Fruit fly (Drosophila melanogaster) whole organism, embryonic: Measurements from ENCODE around the gene Rtnl2.
A peak's percentile ranks its signal among the peaks of the same experiment; 100 is the strongest.

Experiments used
- BEAF-32 ChIP-seq: fragments of 200-800 bp; sonication (Bioruptor generic); optimal IDR thresholded peaks from 3 replicates; lab custom pipeline; 2017; ENCODE audit warnings: missing biosample characterization, missing genetic modification characterization, mild to moderate bottlenecking, moderate library complexity, missing genetic modification reagents
- Blimp-1 ChIP-seq: fragments of 200-800 bp; sonication (Bioruptor generic); optimal IDR thresholded peaks from 3 replicates; lab custom pipeline; 2018; ENCODE audit warnings: missing biosample characterization, missing genetic modification characterization, mild to moderate bottlenecking, moderate library complexity, missing genetic modification reagents
- CG10147 ChIP-seq: fragments of 200-800 bp; sonication (Bioruptor generic); optimal IDR thresholded peaks from 2 replicates; lab custom pipeline; 2019; ENCODE audit warnings: missing biosample characterization, mild to moderate bottlenecking, missing genetic modification characterization, moderate library complexity
- CG11093 ChIP-seq: fragments of 200-800 bp; sonication (Bioruptor generic); IDR thresholded peaks from 3 replicates; pipeline ENCODE4 v1.3.6; 2022; ENCODE audit warnings: missing biosample characterization, missing genetic modification characterization
- CG11695 ChIP-seq: fragments of 200-800 bp; sonication (Bioruptor generic); IDR thresholded peaks from 3 replicates; pipeline ENCODE4 v1.3.6; 2022; ENCODE audit warnings: missing biosample characterization, missing genetic modification characterization
- CG12071 ChIP-seq: fragments of 200-800 bp; sonication (Bioruptor generic); optimal IDR thresholded peaks from 3 replicates; lab custom pipeline; 2018; ENCODE audit warnings: missing biosample characterization, mild to moderate bottlenecking, missing genetic modification characterization
- CG14710 ChIP-seq: fragments of 200-800 bp; sonication (Bioruptor generic); optimal IDR thresholded peaks from 3 replicates; lab custom pipeline; 2019; ENCODE audit warnings: missing biosample characterization, mild to moderate bottlenecking, missing genetic modification characterization, moderate library complexity
- CG1647 ChIP-seq: fragments of 200-800 bp; sonication (Bioruptor generic); optimal IDR thresholded peaks from 3 replicates; lab custom pipeline; 2016; ENCODE audit warnings: missing biosample characterization, missing genetic modification characterization
- CG17328 ChIP-seq: fragments of 200-800 bp; sonication (Bioruptor generic); IDR thresholded peaks from 2 replicates; pipeline ENCODE4 v1.3.6; 2022; ENCODE audit warnings: missing biosample characterization, missing genetic modification characterization
- CG18476 ChIP-seq: fragments of 200-800 bp; sonication (Bioruptor generic); optimal IDR thresholded peaks from 2 replicates; lab custom pipeline; 2016; ENCODE audit warnings: missing biosample characterization, mild to moderate bottlenecking, missing genetic modification characterization
- CG2120 ChIP-seq: fragments of 200-800 bp; sonication (Bioruptor generic); optimal IDR thresholded peaks from 3 replicates; lab custom pipeline; 2016; ENCODE audit warnings: missing biosample characterization, missing genetic modification characterization
- CG30403 ChIP-seq: fragments of 200-800 bp; sonication (Bioruptor generic); optimal IDR thresholded peaks from 3 replicates; lab custom pipeline; 2016; ENCODE audit warnings: missing biosample characterization, missing genetic modification characterization
- CG31224 ChIP-seq: fragments of 200-800 bp; sonication (Bioruptor generic); IDR thresholded peaks from 2 replicates; pipeline ENCODE4 v1.3.6; 2022; ENCODE audit warnings: missing biosample characterization, missing genetic modification characterization
- CG32532 ChIP-seq: fragments of 200-800 bp; sonication (Bioruptor generic); IDR thresholded peaks from 2 replicates; pipeline ENCODE4 v1.3.6; 2022; ENCODE audit warnings: missing biosample characterization, missing genetic modification characterization
- CG32767 ChIP-seq: fragments of 200-800 bp; sonication (Bioruptor generic); IDR thresholded peaks from 2 replicates; pipeline ENCODE4 v1.3.6; 2022; ENCODE audit warnings: missing biosample characterization, missing genetic modification characterization
- CG4707 ChIP-seq: fragments of 200-800 bp; sonication (Bioruptor generic); optimal IDR thresholded peaks from 2 replicates; lab custom pipeline; 2018; ENCODE audit warnings: missing biosample characterization, mild to moderate bottlenecking, missing genetic modification characterization, moderate library complexity
- CG6689 ChIP-seq: fragments of 200-800 bp; sonication (Bioruptor generic); IDR thresholded peaks from 2 replicates; pipeline ENCODE4 v1.3.6; 2022; ENCODE audit warnings: missing biosample characterization, missing genetic modification characterization
- CG6765 ChIP-seq: fragments of 200-800 bp; sonication (Bioruptor generic); optimal IDR thresholded peaks from 3 replicates; lab custom pipeline; 2017; ENCODE audit warnings: missing biosample characterization, mild to moderate bottlenecking, missing genetic modification characterization
- CG7839 ChIP-seq: fragments of 200-800 bp; sonication (Bioruptor generic); optimal IDR thresholded peaks from 3 replicates; lab custom pipeline; 2018; ENCODE audit warnings: missing biosample characterization, mild to moderate bottlenecking, missing genetic modification characterization, moderate library complexity
- CG8388 ChIP-seq: fragments of 200-800 bp; sonication (Bioruptor generic); optimal IDR thresholded peaks from 2 replicates; lab custom pipeline; 2019; ENCODE audit warnings: missing biosample characterization, mild to moderate bottlenecking, missing genetic modification characterization, moderate library complexity
- CG9727 ChIP-seq: fragments of 200-800 bp; sonication (Bioruptor generic); optimal IDR thresholded peaks from 3 replicates; lab custom pipeline; 2017; ENCODE audit warnings: missing biosample characterization, mild to moderate bottlenecking, missing genetic modification characterization
- CG9932 ChIP-seq: fragments of 200-800 bp; sonication (Bioruptor generic); IDR thresholded peaks from 2 replicates; pipeline ENCODE4 v1.3.6; 2022; ENCODE audit warnings: missing biosample characterization, missing genetic modification characterization
- Camta ChIP-seq: fragments of 200-800 bp; sonication (Bioruptor generic); optimal IDR thresholded peaks from 2 replicates; lab custom pipeline; 2016; ENCODE audit warnings: missing biosample characterization, missing genetic modification characterization
- Deaf1 ChIP-seq: fragments of 200-800 bp; optimal IDR thresholded peaks from 3 replicates; lab custom pipeline; 2019; ENCODE audit warnings: missing biosample characterization, mild to moderate bottlenecking, missing genetic modification characterization, moderate library complexity
- Ets65A ChIP-seq: fragments of 200-800 bp; sonication (Bioruptor generic); peaks from one replicate; lab custom pipeline; 2016; ENCODE audit warnings: missing biosample characterization, missing genetic modification characterization
- Hsf ChIP-seq: fragments of 200-800 bp; sonication (Bioruptor generic); optimal IDR thresholded peaks from 3 replicates; lab custom pipeline; 2016; ENCODE audit warnings: missing biosample characterization, missing genetic modification characterization
- Mad ChIP-seq: fragments of 200-800 bp; sonication (Bioruptor generic); optimal IDR thresholded peaks from 2 replicates; lab custom pipeline; 2016; ENCODE audit warnings: missing biosample characterization, missing genetic modification characterization
- NC2β ChIP-seq: fragments of 200-800 bp; sonication (Bioruptor generic); optimal IDR thresholded peaks from 2 replicates; lab custom pipeline; 2016; ENCODE audit warnings: missing biosample characterization, missing genetic modification characterization
- NfI ChIP-seq: fragments of 200-800 bp; sonication (Bioruptor generic); optimal IDR thresholded peaks from 3 replicates; lab custom pipeline; 2018; ENCODE audit warnings: missing biosample characterization, mild to moderate bottlenecking, missing genetic modification characterization, moderate library complexity
- Oaz ChIP-seq: fragments of 200-800 bp; sonication (Bioruptor generic); IDR thresholded peaks from 2 replicates; pipeline ENCODE4 v1.3.6; 2022; ENCODE audit warnings: missing biosample characterization, missing genetic modification characterization
- Rfx ChIP-seq: fragments of 200-800 bp; sonication (Bioruptor generic); IDR thresholded peaks from 2 replicates; pipeline ENCODE4 v1.3.6; 2022; ENCODE audit warnings: missing biosample characterization, missing genetic modification characterization
- Rx ChIP-seq: fragments of 200-800 bp; sonication (Bioruptor generic); IDR thresholded peaks from 2 replicates; pipeline ENCODE4 v1.3.6; 2022; ENCODE audit warnings: missing biosample characterization, missing genetic modification characterization
- Sry-δ ChIP-seq: fragments of 200-800 bp; sonication (Bioruptor generic); optimal IDR thresholded peaks from 2 replicates; lab custom pipeline; 2016; ENCODE audit warnings: missing biosample characterization, missing genetic modification characterization
- ato ChIP-seq: fragments of 200-800 bp; sonication (Bioruptor generic); IDR thresholded peaks from 2 replicates; pipeline ENCODE4 v1.3.6; 2022; ENCODE audit warnings: missing biosample characterization, missing genetic modification characterization; ENCODE audit not compliant: partially characterized antibody
- bbx ChIP-seq: fragments of 200-800 bp; sonication (Bioruptor generic); IDR thresholded peaks from 2 replicates; pipeline ENCODE4 v1.3.6; 2022; ENCODE audit warnings: missing biosample characterization, missing genetic modification characterization; ENCODE audit not compliant: partially characterized antibody
- bowl ChIP-seq: fragments of 200-800 bp; sonication (Bioruptor generic); IDR thresholded peaks from 2 replicates; pipeline ENCODE4 v1.3.6; 2022; ENCODE audit warnings: missing biosample characterization, missing genetic modification characterization
- chinmo ChIP-seq: fragments of 200-800 bp; sonication (Bioruptor generic); IDR thresholded peaks from 4 replicates; pipeline ENCODE4 v1.3.6; 2022; ENCODE audit warnings: missing biosample characterization, missing genetic modification characterization; ENCODE audit not compliant: partially characterized antibody
- ci ChIP-seq: fragments of 200-800 bp; sonication (Bioruptor generic); IDR thresholded peaks from 3 replicates; pipeline ENCODE4 v1.3.6; 2022; ENCODE audit warnings: missing biosample characterization, missing genetic modification characterization
- crc ChIP-seq: fragments of 200-800 bp; sonication (Bioruptor generic); optimal IDR thresholded peaks from 2 replicates; lab custom pipeline; 2016; ENCODE audit warnings: missing biosample characterization, missing genetic modification characterization
- exex ChIP-seq: fragments of 200-800 bp; sonication (Bioruptor generic); optimal IDR thresholded peaks from 4 replicates; lab custom pipeline; 2018; ENCODE audit warnings: missing biosample characterization, mild to moderate bottlenecking, missing genetic modification characterization, moderate library complexity
- eyg ChIP-seq: fragments of 200-800 bp; sonication (Bioruptor generic); optimal IDR thresholded peaks from 3 replicates; lab custom pipeline; 2016; ENCODE audit warnings: missing biosample characterization, missing genetic modification characterization
- ken ChIP-seq: fragments of 200-800 bp; sonication (Bioruptor generic); IDR thresholded peaks from 3 replicates; pipeline ENCODE4 v1.3.6; 2022; ENCODE audit warnings: missing biosample characterization, missing genetic modification characterization
- lab ChIP-seq: fragments of 200-800 bp; sonication (Bioruptor generic); optimal IDR thresholded peaks from 3 replicates; lab custom pipeline; 2017; ENCODE audit warnings: missing biosample characterization, missing genetic modification characterization, mild to moderate bottlenecking, moderate library complexity, missing genetic modification reagents
- mirr ChIP-seq: fragments of 200-800 bp; sonication (Bioruptor generic); optimal IDR thresholded peaks from 3 replicates; lab custom pipeline; 2018; ENCODE audit warnings: missing biosample characterization, mild to moderate bottlenecking, missing genetic modification characterization
- seq ChIP-seq: fragments of 200-800 bp; sonication (Bioruptor generic); IDR thresholded peaks from 2 replicates; pipeline ENCODE4 v1.3.6; 2022; ENCODE audit warnings: missing biosample characterization, missing genetic modification characterization
- sima ChIP-seq: fragments of 200-800 bp; sonication (Bioruptor generic); optimal IDR thresholded peaks from 2 replicates; lab custom pipeline; 2016; ENCODE audit warnings: missing biosample characterization, missing genetic modification characterization
- tio ChIP-seq: fragments of 200-800 bp; sonication (Bioruptor generic); optimal IDR thresholded peaks from 2 replicates; lab custom pipeline; 2017; ENCODE audit warnings: missing biosample characterization, missing genetic modification characterization, inconsistent platforms
- trh ChIP-seq: fragments of 200-800 bp; sonication (Bioruptor generic); optimal IDR thresholded peaks from 2 replicates; lab custom pipeline; 2016; ENCODE audit warnings: missing biosample characterization, missing genetic modification characterization
- twi ChIP-seq: fragments of 200-800 bp; optimal IDR thresholded peaks from 2 replicates; lab custom pipeline; 2019; ENCODE audit warnings: missing biosample characterization, mild to moderate bottlenecking, missing genetic modification characterization, moderate library complexity
- unc-4 ChIP-seq: fragments of 200-800 bp; sonication (Bioruptor generic); IDR thresholded peaks from 2 replicates; pipeline ENCODE4 v1.3.6; 2022; ENCODE audit warnings: missing biosample characterization, missing genetic modification characterization; ENCODE audit not compliant: partially characterized antibody

Rtnl2 gene

DNA sequence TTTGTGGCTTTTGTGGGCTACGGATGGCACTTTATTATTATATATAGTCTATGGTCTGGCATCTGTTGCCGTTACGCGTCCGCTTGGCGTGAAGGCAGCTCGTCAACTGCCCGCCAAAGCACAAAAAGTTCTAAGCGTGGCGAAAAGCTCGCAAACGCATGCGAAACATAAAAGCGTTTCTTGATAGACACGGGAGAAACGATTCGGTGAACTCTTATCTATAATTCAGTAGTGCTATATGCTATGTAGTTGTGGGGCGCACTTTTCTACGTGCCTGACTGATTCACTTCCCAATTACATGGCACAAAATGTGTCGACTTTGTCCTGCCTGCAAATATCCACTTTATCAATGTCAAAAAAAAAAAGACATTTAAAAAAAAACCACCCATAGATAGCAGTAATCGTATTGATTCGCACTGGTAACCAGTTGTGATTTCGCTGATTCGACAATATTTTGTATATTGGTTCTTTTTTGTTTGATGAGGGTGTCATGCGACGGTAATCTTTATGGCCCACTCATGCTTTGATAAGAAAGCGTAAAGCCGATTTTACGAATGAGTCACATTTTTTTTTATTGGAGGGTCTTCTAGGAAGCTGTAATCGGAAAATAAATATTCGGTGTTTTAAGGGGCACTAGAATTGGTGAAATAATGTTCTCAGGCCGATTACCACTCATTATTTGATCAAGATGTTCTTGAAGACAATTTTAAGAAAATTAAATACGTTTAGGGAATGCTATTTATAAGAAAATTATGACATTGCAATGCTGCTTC, 24.9 kb downstream of the Rtnl2 start, which contains the start of gene alpha-Est9 (continued):
- TF ChIP-seq crc, result no peak
- TF ChIP-seq Deaf1 (tag; lab: Kevin White, UChicago), result peak; percentile 69
- TF ChIP-seq mirr (GFP tag; lab: Kevin White, UChicago), result peak; percentile 78
- TF ChIP-seq Rx, result no peak
- no peak for TF ChIP-seq NC2β (GFP tag; lab: Kevin White, UChicago)
- no peak for TF ChIP-seq Hsf (GFP tag; lab: Kevin White, UChicago)
- no peak for TF ChIP-seq CG14710 (tag; lab: Kevin White, UChicago)
- TF ChIP-seq Mad, result no peak
- no peak for TF ChIP-seq CG11695 (GFP tag; lab: Robert Waterston, UW)
- no peak for TF ChIP-seq CG8388 (GFP tag; lab: Kevin White, UChicago)
- TF ChIP-seq lab, result peak; percentile 77
- TF ChIP-seq ci (GFP tag; lab: Robert Waterston, UW), result no peak
- no peak for TF ChIP-seq twi (tag; lab: Kevin White, UChicago)
- TF ChIP-seq CG11093 (GFP tag; lab: Robert Waterston, UW), result no peak
- no peak for TF ChIP-seq sima (GFP tag; lab: Kevin White, UChicago)
- TF ChIP-seq CG10147 (GFP tag; lab: Kevin White, UChicago), result no peak
- TF ChIP-seq CG9932, result no peak
- TF ChIP-seq CG18476 (GFP tag; lab: Kevin White, UChicago), result no peak
- no peak for TF ChIP-seq CG12071
- no peak for TF ChIP-seq CG31224 (GFP tag; lab: Robert Waterston, UW)
- TF ChIP-seq CG6765 (GFP tag; lab: Kevin White, UChicago), result no peak
- TF ChIP-seq tio (GFP tag; lab: Kevin White, UChicago), result no peak
- TF ChIP-seq CG32532, result peak; percentile 18; the same call in 1 of the 2 replicates
- no peak for TF ChIP-seq CG9727 (GFP tag; lab: Kevin White, UChicago)
- peak; percentile 1 for TF ChIP-seq NfI (GFP tag; lab: Kevin White, UChicago)
- peak; percentile 50; the same call in 1 of the 2 replicates for TF ChIP-seq Rfx (GFP tag; lab: Robert Waterston, UW)
- TF ChIP-seq ato (GFP tag; lab: Robert Waterston, UW), result no peak
- TF ChIP-seq Camta (GFP tag; lab: Kevin White, UChicago), result no peak
- no peak for TF ChIP-seq CG7839 (tag; lab: Kevin White, UChicago)
- no peak for TF ChIP-seq CG1647 (GFP tag; lab: Kevin White, UChicago)
- no peak for TF ChIP-seq ken (GFP tag; lab: Robert Waterston, UW)
- TF ChIP-seq CG4707, result no peak
- no peak for TF ChIP-seq Oaz (GFP tag; lab: Robert Waterston, UW)
- TF ChIP-seq seq (GFP tag; lab: Robert Waterston, UW), result no peak
- peak; percentile 96 for TF ChIP-seq exex (tag; lab: Kevin White, UChicago)
- TF ChIP-seq Sry-δ (GFP tag; lab: Kevin White, UChicago), result no peak
- no peak for TF ChIP-seq CG30403 (GFP tag; lab: Kevin White, UChicago)
- no peak for TF ChIP-seq CG32767 (GFP tag; lab: Robert Waterston, UW)
- TF ChIP-seq CG17328 (GFP tag; lab: Robert Waterston, UW), result no peak
- TF ChIP-seq CG6689 (GFP tag; lab: Robert Waterston, UW), result no peak
- no peak for TF ChIP-seq unc-4
- TF ChIP-seq trh (GFP tag; lab: Kevin White, UChicago), result no peak
- TF ChIP-seq BEAF-32 (GFP tag; lab: Kevin White, UChicago), result no peak
- TF ChIP-seq chinmo (GFP tag; lab: Robert Waterston, UW), result peak; percentile 87; the same call in 3 of the 4 replicates
- no peak for TF ChIP-seq Blimp-1
- TF ChIP-seq bowl (GFP tag; lab: Robert Waterston, UW), result no peak
- no peak for TF ChIP-seq bbx
- TF ChIP-seq CG2120 (GFP tag; lab: Kevin White, UChicago), result no peak
- TF ChIP-seq eyg (GFP tag; lab: Kevin White, UChicago), result no peak
- TF ChIP-seq Ets65A, result no peak
